Worm (Caenorhabditis elegans): ENCODE data around the gene unc-25.

DNA sequence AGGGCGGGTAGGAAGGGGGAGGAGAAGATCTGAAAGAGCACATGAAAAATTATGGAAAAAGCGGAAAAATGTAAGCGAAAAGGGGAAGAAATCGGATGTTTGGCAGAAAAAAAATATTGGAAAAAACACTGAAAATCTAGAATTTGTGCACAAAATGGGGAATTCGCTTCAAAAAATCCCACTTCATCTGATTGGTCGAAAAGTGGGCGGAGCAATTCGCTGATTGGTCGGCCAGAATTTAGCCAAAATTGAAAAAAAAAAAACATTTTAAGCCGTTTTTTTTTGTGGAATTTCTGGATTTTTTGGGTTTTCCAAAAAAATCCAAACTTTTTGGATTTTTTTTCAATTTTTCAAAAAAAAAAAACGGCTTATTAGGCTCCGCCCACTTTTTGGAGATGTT, 21.6 kb upstream of the unc-25 start:
- no peak for TF ChIP-seq mab-9 (GFP tag; IDR thresholded peaks at IDR 0.05)
- no peak for TF ChIP-seq pag-3 (tag; optimal IDR thresholded peaks at IDR 0.05; ENCODE audit: borderline replicate concordance, insufficient read depth)
- TF ChIP-seq ces-1 (GFP tag; optimal IDR thresholded peaks at IDR 0.05), result no peak
- no peak for TF ChIP-seq ceh-82 (tag; optimal IDR thresholded peaks at IDR 0.05)
- TF ChIP-seq nhr-76 (tag; optimal IDR thresholded peaks at IDR 0.05), result no peak
- no peak for TF ChIP-seq dpl-1 (GFP tag; optimal IDR thresholded peaks at IDR 0.05)
- no peak for TF ChIP-seq fkh-8 (tag; optimal IDR thresholded peaks at IDR 0.05)
- no peak for TF ChIP-seq lir-3 (tag; optimal IDR thresholded peaks at IDR 0.05; ENCODE audit: poor library complexity)
